Worm (Caenorhabditis elegans) whole organism, young adult: Measurements from ENCODE around the gene moe-3.

Source experiments
- B0019.2 ChIP-seq: fragments of 200-800 bp; sonication (Bioruptor generic); conservative IDR thresholded peaks from 2 replicates; pipeline ENCODE4 v1.3.6; 2022; ENCODE audit warnings: missing genetic modification reagents, missing genetic modification characterization, missing compliant biosample characterization
- F49E8.2 ChIP-seq: sonication (generic microtip); optimal IDR thresholded peaks from 3 replicates; lab custom pipeline; 2017; ENCODE audit warnings: missing genetic modification characterization, mild to moderate bottlenecking, missing compliant biosample characterization, antibody characterized with exemption, moderate library complexity; ENCODE audit not compliant: insufficient read depth
- Y53G8AR.9 ChIP-seq: fragments of 200-800 bp; sonication (Bioruptor generic); conservative IDR thresholded peaks from 2 replicates; pipeline ENCODE4 v1.3.6; 2022; ENCODE audit warnings: missing genetic modification reagents, missing genetic modification characterization, missing compliant biosample characterization
- ama-1 ChIP-seq, 3 experiments: fragments of 150-350 bp in 1 of 3; sonication (generic microtip) in 2 of 3; optimal IDR thresholded peaks; 2 replicates each; lab custom pipeline; 2014 to 2018; ENCODE audit warnings: missing biosample characterization in 2 of 3, missing genetic modification characterization in 2 of 3, missing genetic modification reagents in 2 of 3
- atf-7 ChIP-seq: sonication (generic microtip); optimal IDR thresholded peaks from 2 replicates; lab custom pipeline; 2017; ENCODE audit warnings: mild to moderate bottlenecking, missing genetic modification characterization, missing compliant biosample characterization
- attf-3 ChIP-seq: fragments of 200-800 bp; sonication (Bioruptor generic); conservative IDR thresholded peaks from 2 replicates; pipeline ENCODE4 v1.3.6; 2022; ENCODE audit warnings: missing genetic modification reagents, missing genetic modification characterization, missing compliant biosample characterization
- attf-6 ChIP-seq: fragments of 200-800 bp; sonication (Bioruptor generic); IDR thresholded peaks from 2 replicates; pipeline ENCODE4 v1.3.6; 2022; ENCODE audit warnings: missing genetic modification reagents, missing genetic modification characterization, missing compliant biosample characterization
- cebp-2 ChIP-seq: fragments of 200-800 bp; sonication (Bioruptor generic); IDR thresholded peaks from 2 replicates; pipeline ENCODE4 v1.3.6; 2022; ENCODE audit warnings: missing genetic modification characterization, missing compliant biosample characterization
- ceh-100 ChIP-seq: fragments of 200-800 bp; sonication (Bioruptor generic); IDR thresholded peaks from 2 replicates; pipeline ENCODE4 v1.3.6; 2022; ENCODE audit warnings: missing genetic modification reagents, missing genetic modification characterization, missing compliant biosample characterization
- ceh-40 ChIP-seq: fragments of 200-800 bp; sonication (Bioruptor generic); IDR thresholded peaks from 2 replicates; pipeline ENCODE4 v1.3.6; 2022; ENCODE audit warnings: missing genetic modification characterization, missing compliant biosample characterization
- ceh-58 ChIP-seq: fragments of 200-800 bp; sonication (Bioruptor generic); IDR thresholded peaks from 2 replicates; pipeline ENCODE4 v1.3.6; 2022; ENCODE audit warnings: missing genetic modification characterization, missing compliant biosample characterization
- chd-7 ChIP-seq: sonication (generic microtip); optimal IDR thresholded peaks from 2 replicates; lab custom pipeline; 2016; ENCODE audit warnings: mild to moderate bottlenecking, missing genetic modification characterization, moderate library complexity, missing compliant biosample characterization
- die-1 ChIP-seq: sonication (generic microtip); optimal IDR thresholded peaks from 2 replicates; lab custom pipeline; 2016; ENCODE audit warnings: missing genotype, mild to moderate bottlenecking, missing genetic modification characterization, missing compliant biosample characterization
- dox-1 ChIP-seq: fragments of 200-800 bp; sonication (Bioruptor generic); IDR thresholded peaks from 2 replicates; pipeline ENCODE4 v1.3.6; 2022; ENCODE audit warnings: missing genetic modification reagents, missing genetic modification characterization, missing compliant biosample characterization
- egrh-3 ChIP-seq: fragments of 200-800 bp; sonication (Bioruptor generic); IDR thresholded peaks from 2 replicates; pipeline ENCODE4 v1.3.6; 2022; ENCODE audit warnings: missing genetic modification reagents, missing genetic modification characterization, missing compliant biosample characterization
- hmg-20 ChIP-seq: fragments of 200-800 bp; sonication (Bioruptor generic); IDR thresholded peaks from 2 replicates; pipeline ENCODE4 v1.3.6; 2022; ENCODE audit warnings: missing genetic modification reagents, missing genetic modification characterization, missing compliant biosample characterization
- let-607 ChIP-seq, 2 experiments: fragments of 200-800 bp in 1 of 2; sonication (Bioruptor generic) in 1 of 2; sonication (generic microtip) in 1 of 2; optimal IDR thresholded peaks; 2 replicates each; lab custom pipeline; 2016 to 2018; ENCODE audit warnings: mild to moderate bottlenecking in 2 of 2, missing compliant biosample characterization in 2 of 2, missing genetic modification characterization in 2 of 2, moderate library complexity in 2 of 2, missing genotype in 1 of 2
- lsl-1 ChIP-seq: fragments of 200-800 bp; sonication (Bioruptor generic); optimal IDR thresholded peaks from 2 replicates; lab custom pipeline; 2018; ENCODE audit warnings: mild to moderate bottlenecking, missing genetic modification characterization, moderate library complexity, missing compliant biosample characterization
- madf-10 ChIP-seq: sonication (generic microtip); optimal IDR thresholded peaks from 2 replicates; lab custom pipeline; 2016; ENCODE audit warnings: mild to moderate bottlenecking, missing genetic modification characterization, missing compliant biosample characterization
- madf-6 ChIP-seq: fragments of 200-800 bp; sonication (Bioruptor generic); IDR thresholded peaks from 2 replicates; pipeline ENCODE4 v1.3.6; 2022; ENCODE audit warnings: missing genetic modification reagents, missing genetic modification characterization, missing compliant biosample characterization
- madf-8 ChIP-seq: fragments of 200-800 bp; sonication (Bioruptor generic); conservative IDR thresholded peaks from 2 replicates; pipeline ENCODE4 v1.3.6; 2022; ENCODE audit warnings: missing genetic modification reagents, missing genetic modification characterization, missing compliant biosample characterization
- mel-28 ChIP-seq: sonication (generic microtip); optimal IDR thresholded peaks from 2 replicates; lab custom pipeline; 2016; ENCODE audit warnings: borderline replicate concordance, mild to moderate bottlenecking, missing genetic modification characterization, missing compliant biosample characterization
- nhr-27 ChIP-seq: fragments of 200-800 bp; sonication (Bioruptor generic); optimal IDR thresholded peaks from 2 replicates; lab custom pipeline; 2018; ENCODE audit warnings: mild to moderate bottlenecking, missing genetic modification characterization, moderate library complexity, missing compliant biosample characterization
- nhr-90 ChIP-seq: sonication (generic microtip); optimal IDR thresholded peaks from 2 replicates; lab custom pipeline; 2016; ENCODE audit warnings: missing genotype, mild to moderate bottlenecking, missing genetic modification characterization, missing compliant biosample characterization
- repo-1 ChIP-seq: sonication (generic microtip); optimal IDR thresholded peaks from 2 replicates; lab custom pipeline; 2017; ENCODE audit warnings: mild to moderate bottlenecking, missing genetic modification characterization, missing compliant biosample characterization
- snpc-4 ChIP-seq, 5 experiments: fragments of 150-350 bp in 1 of 5; sonication (generic microtip) in 4 of 5; optimal IDR thresholded peaks; 2 replicates each; lab custom pipeline; 2014 to 2018; ENCODE audit warnings: missing genetic modification characterization in 5 of 5, missing biosample characterization in 3 of 5, antibody characterized with exemption in 2 of 5, mild to moderate bottlenecking in 2 of 5, missing compliant biosample characterization in 2 of 5, missing genotype in 2 of 5, moderate library complexity in 2 of 5, missing genetic modification reagents in 1 of 5
- zfh-2 ChIP-seq: fragments of 200-800 bp; sonication (Bioruptor generic); conservative IDR thresholded peaks from 2 replicates; pipeline ENCODE4 v1.3.6; 2022; ENCODE audit warnings: missing genetic modification reagents, missing genetic modification characterization, missing compliant biosample characterization
- ztf-18 ChIP-seq: sonication (generic microtip); optimal IDR thresholded peaks from 2 replicates; lab custom pipeline; 2016; ENCODE audit warnings: missing genotype, mild to moderate bottlenecking, missing genetic modification characterization, missing compliant biosample characterization
- ztf-22 ChIP-seq: fragments of 200-800 bp; sonication (Bioruptor generic); optimal IDR thresholded peaks from 2 replicates; lab custom pipeline; 2018; ENCODE audit warnings: mild to moderate bottlenecking, missing genetic modification characterization, moderate library complexity, missing compliant biosample characterization
- ztf-26 ChIP-seq: sonication (generic microtip); optimal IDR thresholded peaks from 2 replicates; lab custom pipeline; 2017; ENCODE audit warnings: missing genetic modification characterization, missing compliant biosample characterization
- ztf-28 ChIP-seq: fragments of 200-800 bp; sonication (Bioruptor generic); IDR thresholded peaks from 2 replicates; pipeline ENCODE4 v1.3.6; 2022; ENCODE audit warnings: missing genetic modification reagents, missing genetic modification characterization, missing compliant biosample characterization

The moe-3 gene

ce11 chrII:13187188-13187587 is 21.7 kb upstream of the moe-3 start, which contains the start of gene mecr-1 (continued):
- TF ChIP-seq Y53G8AR.9 = no peak
- TF ChIP-seq madf-6 (GFP tag; lab: Robert Waterston, UW) = no peak
- no peak for TF ChIP-seq ztf-22 (GFP tag; lab: Kevin White, UChicago)
- no peak for TF ChIP-seq mel-28 (tag; lab: Kevin White, UChicago)
- no peak for TF ChIP-seq ztf-28 (GFP tag; lab: Robert Waterston, UW)
- TF ChIP-seq F49E8.2 = no peak
- peak; percentile 32; the same call in 1 of the 2 replicates for TF ChIP-seq ceh-100 (GFP tag; lab: Robert Waterston, UW)
- no peak for TF ChIP-seq ama-1 (optimal IDR thresholded peaks at IDR 0.05; lab: Kevin White, UChicago)
- no peak for TF ChIP-seq ama-1 (GFP tag; optimal IDR thresholded peaks at IDR 0.05; lab: Kevin White, UChicago)
- no peak for TF ChIP-seq repo-1
- TF ChIP-seq nhr-90 (tag; lab: Kevin White, UChicago) = no peak
- TF ChIP-seq ztf-26 (tag; lab: Kevin White, UChicago) = no peak
- peak; percentile 97 for TF ChIP-seq attf-3 (GFP tag; lab: Robert Waterston, UW)
- no peak for TF ChIP-seq B0019.2 (GFP tag; lab: Robert Waterston, UW)

- no peak for TF ChIP-seq let-607 (tag; optimal IDR thresholded peaks at IDR 0.05; lab: Kevin White, UChicago)
- TF ChIP-seq Y53G8AR.9 = no peak
- no peak for TF ChIP-seq madf-10 (tag; lab: Kevin White, UChicago)
- TF ChIP-seq nhr-27 (tag; lab: Kevin White, UChicago) = no peak
- no peak for TF ChIP-seq atf-7 (tag; lab: Kevin White, UChicago)
- no peak for TF ChIP-seq dox-1 (GFP tag; lab: Robert Waterston, UW)
- TF ChIP-seq, all 124 proteins: peak for 0
Measured at ce11 chrII:13184129-13184528, 18.6 kb upstream of the moe-3 start, which contains the start of gene W09H1.3. W09H1.3 (plus strand) TSS chrII:13184429.

ce11 chrII:13183228-13183755 is 17.8 kb upstream of the moe-3 start, which contains the start of the genes W09H1.4 and his-73:
W09H1.4 (plus strand) TSS chrII:13183528.
his-73 (plus strand) TSS chrII:13183705.
- TF ChIP-seq ztf-18 (tag; lab: Kevin White, UChicago) (no peak), dox-1 (GFP tag; lab: Robert Waterston, UW) (no peak), attf-6 (GFP tag; lab: Robert Waterston, UW) (no peak), lsl-1 (no peak), die-1 (no peak)

- peak; percentile 33; the same call in 1 of the 2 replicates for TF ChIP-seq egrh-3 (GFP tag; lab: Robert Waterston, UW)
- peak; percentile 72 for TF ChIP-seq zfh-2 (GFP tag; lab: Robert Waterston, UW)
Measured at ce11 chrII:13182295-13182694, 16.8 kb upstream of the moe-3 start.

ce11 chrII:13181465-13181864 is 15.9 kb upstream of the moe-3 start, which contains the start of gene W09H1.1:
W09H1.1 (minus strand) TSS chrII:13181565.
- TF ChIP-seq madf-8 (GFP tag; lab: Robert Waterston, UW) = no peak
- TF ChIP-seq madf-6 (GFP tag; lab: Robert Waterston, UW) = no peak
- no peak for TF ChIP-seq snpc-4 (GFP tag; optimal IDR thresholded peaks at IDR 0.05; lab: Kevin White, UChicago)
- TF ChIP-seq snpc-4 (tag; optimal IDR thresholded peaks at IDR 0.05; lab: Kevin White, UChicago) = no peak
- TF ChIP-seq ceh-58 = no peak
- no peak for TF ChIP-seq ztf-28 (GFP tag; lab: Robert Waterston, UW)
- TF ChIP-seq hmg-20 (GFP tag; lab: Robert Waterston, UW) = no peak
- TF ChIP-seq ceh-40 (GFP tag; lab: Robert Waterston, UW) = no peak
- no peak for TF ChIP-seq F49E8.2
- no peak for TF ChIP-seq chd-7 (tag; lab: Kevin White, UChicago)
- TF ChIP-seq zfh-2 (GFP tag; lab: Robert Waterston, UW) = no peak
- TF ChIP-seq cebp-2 (GFP tag; lab: Robert Waterston, UW) = no peak
